Worm (Caenorhabditis elegans) whole organism, L4 larva: Measurements from ENCODE around the gene sdz-24.

ENCODE experiments used
- F26F4.8 ChIP-seq: fragments of 200-800 bp; sonication (Bioruptor generic); conservative IDR thresholded peaks from 2 replicates; pipeline ENCODE4 v1.3.6; 2022; ENCODE audit warnings: missing genetic modification characterization, missing compliant biosample characterization
- T26A8.4 ChIP-seq: fragments of 200-800 bp; sonication (Bioruptor generic); IDR thresholded peaks from 2 replicates; pipeline ENCODE4 v1.3.6; 2022; ENCODE audit warnings: missing genetic modification characterization, missing compliant biosample characterization
- Y105C5A.15 ChIP-seq: fragments of 200-800 bp; sonication (Bioruptor generic); IDR thresholded peaks from 2 replicates; pipeline ENCODE4 v1.3.6; 2022; ENCODE audit warnings: missing genetic modification characterization, missing compliant biosample characterization
- ZK337.2 ChIP-seq: fragments of 200-800 bp; sonication (Bioruptor generic); IDR thresholded peaks from 2 replicates; pipeline ENCODE4 v1.3.6; 2022; ENCODE audit warnings: missing genetic modification reagents, missing genetic modification characterization, missing compliant biosample characterization
- aha-1 ChIP-seq: fragments of 150-350 bp; peaks from one replicate; lab custom pipeline; 2014; ENCODE audit warnings: missing biosample characterization, missing genetic modification characterization
- cey-2 ChIP-seq: sonication (generic microtip); optimal IDR thresholded peaks from 3 replicates; lab custom pipeline; 2017; ENCODE audit warnings: missing genetic modification characterization, mild to moderate bottlenecking, missing compliant biosample characterization, antibody characterized with exemption, borderline replicate concordance; ENCODE audit not compliant: insufficient read depth
- ctbp-1 ChIP-seq: fragments of 200-800 bp; sonication (Bioruptor generic); IDR thresholded peaks from 2 replicates; pipeline ENCODE4 v1.3.6; 2022; ENCODE audit warnings: missing genetic modification reagents, missing genetic modification characterization, missing compliant biosample characterization
- daf-12 ChIP-seq: fragments of 150-350 bp; optimal IDR thresholded peaks from 2 replicates; lab custom pipeline; 2014; ENCODE audit warnings: missing biosample characterization, missing genetic modification reagents, missing genetic modification characterization
- daf-8 ChIP-seq: fragments of 200-800 bp; sonication (Bioruptor generic); IDR thresholded peaks from 2 replicates; pipeline ENCODE4 v1.3.6; 2022; ENCODE audit warnings: missing genetic modification characterization, missing compliant biosample characterization
- dmd-6 ChIP-seq: fragments of 200-800 bp; sonication (Bioruptor generic); IDR thresholded peaks from 2 replicates; pipeline ENCODE4 v1.3.6; 2022; ENCODE audit warnings: missing genetic modification reagents, missing genetic modification characterization, missing compliant biosample characterization
- dmd-8 ChIP-seq: fragments of 200-800 bp; sonication (Bioruptor generic); IDR thresholded peaks from 2 replicates; pipeline ENCODE4 v1.3.6; 2022; ENCODE audit warnings: missing genetic modification characterization, missing compliant biosample characterization
- dmd-9 ChIP-seq: fragments of 200-800 bp; sonication (Bioruptor generic); IDR thresholded peaks from 2 replicates; pipeline ENCODE4 v1.3.6; 2022; ENCODE audit warnings: missing genetic modification reagents, missing genetic modification characterization, missing compliant biosample characterization
- fkh-10 ChIP-seq: fragments of 150-350 bp; optimal IDR thresholded peaks from 2 replicates; lab custom pipeline; 2014; ENCODE audit warnings: missing biosample characterization, missing genetic modification reagents, missing genetic modification characterization
- fos-1 ChIP-seq: fragments of 150-350 bp; optimal IDR thresholded peaks from 2 replicates; lab custom pipeline; 2014; ENCODE audit warnings: missing biosample characterization, missing genetic modification characterization
- gei-8 ChIP-seq: fragments of 200-800 bp; sonication (Bioruptor generic); optimal IDR thresholded peaks from 2 replicates; lab custom pipeline; 2018; ENCODE audit warnings: mild to moderate bottlenecking, missing genetic modification characterization, missing compliant biosample characterization
- lim-7 ChIP-seq: fragments of 200-800 bp; sonication (Bioruptor generic); IDR thresholded peaks from 2 replicates; pipeline ENCODE4 v1.3.6; 2022; ENCODE audit warnings: missing genetic modification characterization, missing compliant biosample characterization
- mdl-1 ChIP-seq, 2 experiments: fragments of 150-350 bp in 1 of 2; sonication (generic microtip) in 1 of 2; optimal IDR thresholded peaks; 2 replicates each; lab custom pipeline; 2014 to 2017; ENCODE audit warnings: missing biosample characterization in 2 of 2, missing genetic modification characterization in 2 of 2
- mep-1 ChIP-seq: fragments of 150-350 bp; sonication (generic microtip); optimal IDR thresholded peaks from 3 replicates; lab custom pipeline; 2014; ENCODE audit warnings: missing biosample characterization, missing genetic modification characterization
- mes-2 ChIP-seq: sonication (generic microtip); optimal IDR thresholded peaks from 2 replicates; lab custom pipeline; 2016; ENCODE audit warnings: missing genotype, mild to moderate bottlenecking, missing genetic modification characterization, missing compliant biosample characterization; ENCODE audit not compliant: poor library complexity, severe bottlenecking
- nhr-25 ChIP-seq: sonication (generic microtip); optimal IDR thresholded peaks from 2 replicates; lab custom pipeline; 2017; ENCODE audit warnings: missing genetic modification characterization, mild to moderate bottlenecking, missing compliant biosample characterization, antibody characterized with exemption, moderate library complexity, borderline replicate concordance; ENCODE audit not compliant: insufficient read depth
- nhr-6 ChIP-seq: fragments of 150-350 bp; optimal IDR thresholded peaks from 2 replicates; lab custom pipeline; 2014; ENCODE audit warnings: missing biosample characterization, missing genetic modification characterization
- rbr-2 ChIP-seq: sonication (generic microtip); optimal IDR thresholded peaks from 2 replicates; lab custom pipeline; 2016; ENCODE audit warnings: missing genotype, missing genetic modification characterization, missing compliant biosample characterization
- saeg-2 ChIP-seq: fragments of 200-800 bp; sonication (Bioruptor generic); IDR thresholded peaks from 2 replicates; pipeline ENCODE4 v1.3.6; 2022; ENCODE audit warnings: missing genetic modification reagents, missing genetic modification characterization, missing compliant biosample characterization
- sdz-12 ChIP-seq: fragments of 200-800 bp; sonication (Bioruptor generic); optimal IDR thresholded peaks from 2 replicates; lab custom pipeline; 2018; ENCODE audit warnings: mild to moderate bottlenecking, missing genetic modification characterization, missing compliant biosample characterization
- set-16 ChIP-seq: fragments of 200-800 bp; sonication (Bioruptor generic); IDR thresholded peaks from 2 replicates; pipeline ENCODE4 v1.3.6; 2022; ENCODE audit warnings: missing genetic modification reagents, missing genetic modification characterization, missing compliant biosample characterization
- snpc-4 ChIP-seq: fragments of 150-350 bp; optimal IDR thresholded peaks from 2 replicates; lab custom pipeline; 2014; ENCODE audit warnings: missing biosample characterization, missing genetic modification characterization
- tag-97 ChIP-seq: fragments of 200-800 bp; sonication (Bioruptor generic); IDR thresholded peaks from 2 replicates; pipeline ENCODE4 v1.3.6; 2022; ENCODE audit warnings: missing genetic modification characterization, missing compliant biosample characterization
- unc-130 ChIP-seq: sonication (generic microtip); optimal IDR thresholded peaks from 2 replicates; lab custom pipeline; 2016; ENCODE audit warnings: missing genetic modification reagents, missing genetic modification characterization, missing compliant biosample characterization
- unc-62 ChIP-seq, 3 experiments: fragments of 150-350 bp in 1 of 3; sonication (generic microtip); optimal IDR thresholded peaks in 2 of 3; peaks in 1 of 3; 1 replicate in 1 of 3; 2 replicates in 2 of 3; lab custom pipeline; 2014 to 2017; ENCODE audit warnings: missing biosample characterization in 3 of 3, missing genetic modification characterization in 3 of 3, missing genetic modification reagents in 3 of 3, missing genotype in 1 of 3
- vab-7 ChIP-seq: fragments of 200-800 bp; sonication (Bioruptor generic); IDR thresholded peaks from 2 replicates; pipeline ENCODE4 v1.3.6; 2022; ENCODE audit warnings: missing genetic modification reagents, missing genetic modification characterization, missing compliant biosample characterization
- ztf-7 ChIP-seq: fragments of 150-350 bp; optimal IDR thresholded peaks from 2 replicates; lab custom pipeline; 2014; ENCODE audit warnings: missing biosample characterization, missing genetic modification characterization

sdz-24 gene

DNA sequence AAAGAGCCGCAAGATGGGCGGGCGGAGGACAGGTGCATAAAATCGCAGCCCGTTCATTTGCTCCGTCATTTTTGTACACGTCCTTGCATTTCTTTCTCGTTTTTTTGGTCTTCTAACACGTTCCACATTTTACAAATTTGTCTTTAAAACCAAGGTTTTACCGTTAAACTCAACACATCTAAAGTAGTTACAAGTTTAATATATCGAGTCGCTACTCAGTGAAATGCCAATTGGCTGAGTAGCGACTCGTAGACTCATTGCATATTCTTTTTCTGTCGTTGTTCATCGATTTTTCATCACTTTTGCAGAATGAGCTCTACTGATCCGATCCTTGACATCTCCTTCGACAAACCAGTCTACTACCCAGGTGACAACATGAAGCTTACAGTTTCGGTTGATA lies 31.3 kb upstream of the sdz-24 start, which contains the start of gene arrd-1:
Gene arrd-1, plus strand, starts transcription at position 301 of the 400 bp plus-strand sequence.
- TF ChIP-seq ZK337.2 (GFP tag; lab: Robert Waterston, UW) = no peak
- no peak for TF ChIP-seq daf-12 (tag; lab: Kevin White, UChicago)
- no peak for TF ChIP-seq sdz-12
- TF ChIP-seq nhr-6 (tag; lab: Kevin White, UChicago) = no peak
- no peak for TF ChIP-seq gei-8 (GFP tag; lab: Kevin White, UChicago)
- TF ChIP-seq unc-62 (GFP tag; optimal IDR thresholded peaks at IDR 0.05 in 1 of 2; lab: Kevin White, UChicago) = no peak
- TF ChIP-seq unc-62 (tag; optimal IDR thresholded peaks at IDR 0.05; lab: Kevin White, UChicago) = no peak
- TF ChIP-seq daf-8 (GFP tag; lab: Robert Waterston, UW) = no peak

DNA sequence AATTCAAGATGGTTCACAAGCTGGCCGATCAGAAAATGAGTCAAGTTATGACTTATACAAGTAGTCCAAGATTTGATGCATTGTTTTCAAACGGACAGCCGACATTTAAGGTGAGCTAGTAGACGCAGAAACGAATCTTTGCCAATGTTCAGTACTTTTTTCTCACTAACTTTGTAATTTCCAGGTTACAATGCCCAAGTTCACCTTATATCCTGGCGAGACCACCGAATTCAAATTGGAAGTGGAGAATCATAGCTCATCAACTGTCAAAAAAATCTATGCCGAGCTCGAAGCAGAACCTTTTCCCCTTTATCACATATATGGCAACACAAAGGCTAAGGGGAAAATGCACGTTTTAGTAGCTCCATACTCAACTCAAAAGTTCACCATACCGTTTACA lies 30.6 kb upstream of the sdz-24 start:
- no peak for TF ChIP-seq aha-1 (tag; lab: Kevin White, UChicago)
- no peak for TF ChIP-seq T26A8.4 (GFP tag; lab: Robert Waterston, UW)
- TF ChIP-seq cey-2 (tag; lab: Kevin White, UChicago) = no peak
- no peak for TF ChIP-seq nhr-25 (tag; lab: Kevin White, UChicago)
- peak in 1 of 2 experiments; percentile 95 for TF ChIP-seq unc-62 (GFP tag; optimal IDR thresholded peaks at IDR 0.05 in 1 of 2; lab: Kevin White, UChicago)
- TF ChIP-seq unc-62 (tag; optimal IDR thresholded peaks at IDR 0.05; lab: Kevin White, UChicago) = no peak
- no peak for TF ChIP-seq tag-97 (GFP tag; lab: Robert Waterston, UW)

DNA sequence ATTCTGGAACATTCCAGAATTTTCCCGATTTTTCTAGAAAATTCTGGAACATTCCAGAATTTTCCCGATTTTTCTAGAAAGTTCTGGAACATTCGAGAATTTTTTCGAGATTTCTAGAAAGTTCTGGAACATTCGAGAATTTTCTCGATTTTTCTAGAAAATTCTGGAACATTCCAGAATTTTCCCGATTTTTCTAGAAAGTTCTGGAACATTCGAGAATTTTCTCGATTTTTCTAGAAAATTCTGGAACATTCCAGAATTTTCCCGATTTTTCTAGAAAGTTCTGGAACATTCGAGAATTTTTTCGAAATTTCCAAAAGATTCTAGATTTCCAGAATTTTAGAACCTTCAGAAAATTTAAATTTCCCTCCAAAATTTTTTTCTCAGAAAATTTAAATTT lies 25.9 kb upstream of the sdz-24 start:
- peak; percentile 48; the same call in 1 of the 2 replicates for TF ChIP-seq lim-7 (GFP tag; lab: Robert Waterston, UW)
- TF ChIP-seq, all 104 proteins: peak for 1; not testable (repeated sequence) for 103

- TF ChIP-seq set-16 (GFP tag; lab: Robert Waterston, UW) = peak; percentile 81
Observed at ce11 chrII:633144-633543, 25.3 kb upstream of the sdz-24 start.

- TF ChIP-seq F26F4.8 (GFP tag; lab: Robert Waterston, UW) (no peak), aha-1 (tag; lab: Kevin White, UChicago) (peak; percentile 29)
- TF ChIP-seq, all 104 proteins: peak for 1
Observed at ce11 chrII:633984-634383, 24.5 kb upstream of the sdz-24 start, which contains the start of gene T04B8.1. TSS of gene T04B8.1 (plus strand) at chrII:634284.

ce11 chrII:639467-639866 lies 19.0 kb upstream of the sdz-24 start, which contains the start of gene K07E8.6:
TSS of gene K07E8.6 (minus strand) at chrII:639567.
- TF ChIP-seq saeg-2 (no peak), Y105C5A.15 (GFP tag; lab: Robert Waterston, UW) (no peak), gei-8 (GFP tag; lab: Kevin White, UChicago) (no peak), ZK337.2 (GFP tag; lab: Robert Waterston, UW) (no peak), fkh-10 (GFP tag; lab: Kevin White, UChicago) (no peak), vab-7 (GFP tag; lab: Robert Waterston, UW) (no peak), mdl-1 (tag; optimal IDR thresholded peaks at IDR 0.05; lab: Kevin White, UChicago) (no peak), fos-1 (tag; lab: Kevin White, UChicago) (no peak), tag-97 (GFP tag; lab: Robert Waterston, UW) (no peak), unc-130 (no peak), ztf-7 (no peak), mep-1 (tag; lab: Kevin White, UChicago) (no peak), snpc-4 (no peak), dmd-9 (GFP tag; lab: Robert Waterston, UW) (no peak), rbr-2 (no peak), dmd-8 (GFP tag; lab: Robert Waterston, UW) (no peak), mes-2 (tag; lab: Kevin White, UChicago) (no peak), dmd-6 (no peak), ctbp-1 (GFP tag; lab: Robert Waterston, UW) (no peak)
